Fruit fly (Drosophila melanogaster) whole organism, adult: Measurements from ENCODE around the gene CG43120.

Experiments used
- CG11617 ChIP-seq: fragments of 200-800 bp; sonication (Bioruptor generic); optimal IDR thresholded peaks from 2 replicates; lab custom pipeline; 2017; ENCODE audit warnings: mild to moderate bottlenecking, missing biosample characterization, missing genetic modification reagents, missing genetic modification characterization
- CG33017 ChIP-seq: fragments of 200-800 bp; sonication (Bioruptor generic); optimal IDR thresholded peaks from 2 replicates; lab custom pipeline; 2018; ENCODE audit warnings: missing biosample characterization, mild to moderate bottlenecking, missing genetic modification characterization, moderate library complexity
- CG7045 ChIP-seq: fragments of 200-800 bp; sonication (Bioruptor generic); optimal IDR thresholded peaks from 2 replicates; lab custom pipeline; 2017; ENCODE audit warnings: missing biosample characterization, mild to moderate bottlenecking, missing genetic modification characterization
- Hr96 ChIP-seq: fragments of 200-800 bp; sonication (Bioruptor generic); optimal IDR thresholded peaks from 2 replicates; lab custom pipeline; 2016; ENCODE audit warnings: missing biosample characterization, missing genetic modification characterization
- Mnt ChIP-seq: fragments of 200-800 bp; sonication (Bioruptor generic); optimal IDR thresholded peaks from 2 replicates; lab custom pipeline; 2016; ENCODE audit warnings: missing biosample characterization, mild to moderate bottlenecking, missing genetic modification characterization
- bab1 ChIP-seq: fragments of 200-800 bp; sonication (Bioruptor generic); optimal IDR thresholded peaks from 3 replicates; lab custom pipeline; 2019; ENCODE audit warnings: missing biosample characterization, mild to moderate bottlenecking, missing genetic modification characterization, moderate library complexity
- cic ChIP-seq: fragments of 200-800 bp; sonication (Bioruptor generic); optimal IDR thresholded peaks from 2 replicates; lab custom pipeline; 2017; ENCODE audit warnings: missing biosample characterization, mild to moderate bottlenecking, missing genetic modification characterization, moderate library complexity
- kay ChIP-seq: fragments of 200-800 bp; sonication (Bioruptor generic); peaks from one replicate; lab custom pipeline; 2016; ENCODE audit warnings: missing biosample characterization, missing genetic modification characterization, borderline replicate concordance
- ovo ChIP-seq: fragments of 200-800 bp; sonication (Bioruptor generic); optimal IDR thresholded peaks from 2 replicates; lab custom pipeline; 2016; ENCODE audit warnings: missing biosample characterization, missing genetic modification characterization
- tj ChIP-seq: fragments of 200-800 bp; sonication (Bioruptor generic); optimal IDR thresholded peaks from 3 replicates; lab custom pipeline; 2017; ENCODE audit warnings: missing biosample characterization, mild to moderate bottlenecking, missing genetic modification characterization, moderate library complexity

- TF ChIP-seq Mnt (GFP tag; lab: Kevin White, UChicago) = no peak
- TF ChIP-seq tj (GFP tag; lab: Kevin White, UChicago) = peak; percentile 81
- no peak for TF ChIP-seq CG11617 (GFP tag; lab: Kevin White, UChicago)
- no peak for TF ChIP-seq kay (GFP tag; lab: Kevin White, UChicago)
- no peak for TF ChIP-seq bab1 (GFP tag; lab: Kevin White, UChicago)
- no peak for TF ChIP-seq cic
- TF ChIP-seq CG33017 (tag; lab: Kevin White, UChicago) = no peak
- TF ChIP-seq CG7045 (GFP tag; lab: Kevin White, UChicago) = no peak
- TF ChIP-seq Hr96 (GFP tag; lab: Kevin White, UChicago) = no peak
- no peak for TF ChIP-seq ovo (GFP tag; lab: Kevin White, UChicago)
Measured at dm6 chr3L:14362028-14362427, 19.7 kb upstream of the CG43120 start.
